Worm (Caenorhabditis elegans) whole organism, mixed stage, embryonic: ENCODE data around the gene pitr-1.

Source experiments
- M03D4.4 ChIP-seq: sonication (generic microtip); optimal IDR thresholded peaks from 2 replicates; lab custom pipeline; 2017; ENCODE audit warnings: mild to moderate bottlenecking, missing genetic modification characterization, missing compliant biosample characterization
- bed-3 ChIP-seq: fragments of 200-800 bp; sonication (Bioruptor generic); optimal IDR thresholded peaks from 3 replicates; lab custom pipeline; 2018; ENCODE audit warnings: mild to moderate bottlenecking, missing genetic modification characterization, moderate library complexity, missing compliant biosample characterization
- blmp-1 ChIP-seq: fragments of 150-350 bp; optimal IDR thresholded peaks from 2 replicates; lab custom pipeline; 2014; ENCODE audit warnings: missing biosample characterization, missing genetic modification characterization
- ceh-43 ChIP-seq: fragments of 200-800 bp; sonication (Bioruptor generic); optimal IDR thresholded peaks from 2 replicates; lab custom pipeline; 2018; ENCODE audit warnings: mild to moderate bottlenecking, missing genetic modification characterization, moderate library complexity, missing compliant biosample characterization
- ceh-83 ChIP-seq: fragments of 200-800 bp; sonication (Bioruptor generic); optimal IDR thresholded peaks from 2 replicates; lab custom pipeline; 2018; ENCODE audit warnings: mild to moderate bottlenecking, missing genetic modification characterization, missing compliant biosample characterization
- ces-1 ChIP-seq: fragments of 150-350 bp; optimal IDR thresholded peaks from 2 replicates; lab custom pipeline; 2014; ENCODE audit warnings: missing biosample characterization, missing genetic modification reagents, missing genetic modification characterization
- cnd-1 ChIP-seq: fragments of 200-800 bp; sonication (Bioruptor generic); optimal IDR thresholded peaks from 2 replicates; lab custom pipeline; 2018; ENCODE audit warnings: mild to moderate bottlenecking, missing genetic modification characterization, missing compliant biosample characterization
- drap-1 ChIP-seq: fragments of 200-800 bp; sonication (Bioruptor generic); optimal IDR thresholded peaks from 3 replicates; lab custom pipeline; 2018; ENCODE audit warnings: mild to moderate bottlenecking, missing genetic modification characterization, missing compliant biosample characterization
- elt-1 ChIP-seq: sonication (generic microtip); optimal IDR thresholded peaks from 2 replicates; lab custom pipeline; 2017; ENCODE audit warnings: missing genetic modification characterization, mild to moderate bottlenecking, missing compliant biosample characterization, antibody characterized with exemption, moderate library complexity, borderline replicate concordance; ENCODE audit not compliant: insufficient read depth
- elt-3 ChIP-seq: fragments of 150-350 bp; optimal IDR thresholded peaks from 2 replicates; lab custom pipeline; 2014; ENCODE audit warnings: missing biosample characterization, missing genetic modification characterization
- flh-1 ChIP-seq: fragments of 200-800 bp; sonication (Bioruptor generic); optimal IDR thresholded peaks from 2 replicates; lab custom pipeline; 2018; ENCODE audit warnings: mild to moderate bottlenecking, missing genetic modification characterization, moderate library complexity, missing compliant biosample characterization
- ham-2 ChIP-seq: fragments of 200-800 bp; sonication (Bioruptor generic); optimal IDR thresholded peaks from 2 replicates; lab custom pipeline; 2018; ENCODE audit warnings: mild to moderate bottlenecking, missing genetic modification characterization, missing compliant biosample characterization
- hlh-1 ChIP-seq: fragments of 150-350 bp; optimal IDR thresholded peaks from 2 replicates; lab custom pipeline; 2014; ENCODE audit warnings: missing biosample characterization, missing genetic modification reagents, missing genetic modification characterization
- lin-13 ChIP-seq: fragments of 150-350 bp; optimal IDR thresholded peaks from 2 replicates; lab custom pipeline; 2014; ENCODE audit warnings: missing biosample characterization, missing genetic modification characterization
- lin-32 ChIP-seq: fragments of 200-800 bp; sonication (Bioruptor generic); optimal IDR thresholded peaks from 2 replicates; lab custom pipeline; 2018; ENCODE audit warnings: mild to moderate bottlenecking, missing genetic modification characterization, missing compliant biosample characterization
- lsy-2 ChIP-seq: fragments of 150-350 bp; optimal IDR thresholded peaks from 2 replicates; lab custom pipeline; 2014; ENCODE audit warnings: missing biosample characterization, missing genetic modification characterization
- mep-1 ChIP-seq: fragments of 150-350 bp; optimal IDR thresholded peaks from 2 replicates; lab custom pipeline; 2017; ENCODE audit warnings: missing biosample characterization, missing genetic modification reagents, missing genetic modification characterization, inconsistent platforms
- mls-2 ChIP-seq: sonication (generic microtip); optimal IDR thresholded peaks from 2 replicates; lab custom pipeline; 2016; ENCODE audit warnings: mild to moderate bottlenecking, missing genetic modification characterization, moderate library complexity, missing compliant biosample characterization
- nhr-12 ChIP-seq: fragments of 150-350 bp; optimal IDR thresholded peaks from 2 replicates; lab custom pipeline; 2014; ENCODE audit warnings: missing biosample characterization, missing genetic modification characterization
- nhr-2 ChIP-seq: fragments of 150-350 bp; optimal IDR thresholded peaks from 2 replicates; lab custom pipeline; 2014; ENCODE audit warnings: missing biosample characterization, missing genetic modification characterization
- nhr-237 ChIP-seq: fragments of 150-350 bp; optimal IDR thresholded peaks from 2 replicates; lab custom pipeline; 2014; ENCODE audit warnings: missing biosample characterization, missing genetic modification characterization
- nhr-28 ChIP-seq: fragments of 150-350 bp; optimal IDR thresholded peaks from 2 replicates; lab custom pipeline; 2014; ENCODE audit warnings: missing biosample characterization, missing genetic modification characterization
- nhr-76 ChIP-seq: sonication (generic microtip); optimal IDR thresholded peaks from 2 replicates; lab custom pipeline; 2017; ENCODE audit warnings: missing biosample characterization, missing genetic modification characterization
- pha-4 ChIP-seq: fragments of 150-350 bp; optimal IDR thresholded peaks from 2 replicates; lab custom pipeline; 2018; ENCODE audit warnings: missing biosample characterization, missing genetic modification reagents, missing genetic modification characterization
- sem-2 ChIP-seq: fragments of 200-800 bp; sonication (Bioruptor generic); optimal IDR thresholded peaks from 2 replicates; lab custom pipeline; 2018; ENCODE audit warnings: mild to moderate bottlenecking, missing genetic modification characterization, missing compliant biosample characterization
- snpc-4 ChIP-seq: fragments of 150-350 bp; optimal IDR thresholded peaks from 2 replicates; lab custom pipeline; 2014; ENCODE audit warnings: missing biosample characterization, missing genetic modification characterization
- sptf-1 ChIP-seq: sonication (generic microtip); optimal IDR thresholded peaks from 2 replicates; lab custom pipeline; 2017; ENCODE audit warnings: mild to moderate bottlenecking, missing genetic modification characterization, moderate library complexity, missing compliant biosample characterization
- unc-120 ChIP-seq: sonication (generic microtip); optimal IDR thresholded peaks from 2 replicates; lab custom pipeline; 2017; ENCODE audit warnings: missing genetic modification characterization, missing compliant biosample characterization; ENCODE audit not compliant: poor library complexity, severe bottlenecking
- unc-39 ChIP-seq: fragments of 150-350 bp; optimal IDR thresholded peaks from 2 replicates; lab custom pipeline; 2014; ENCODE audit warnings: missing biosample characterization, missing genetic modification characterization
- zip-8 ChIP-seq: fragments of 150-350 bp; optimal IDR thresholded peaks from 2 replicates; lab custom pipeline; 2014; ENCODE audit warnings: missing biosample characterization, missing genetic modification characterization
- ztf-11 ChIP-seq: fragments of 150-350 bp; optimal IDR thresholded peaks from 2 replicates; lab custom pipeline; 2014; ENCODE audit warnings: missing biosample characterization, missing genetic modification characterization

pitr-1 gene

ce11 chrIV:7407301-7407700 is 13.4 kb downstream of the pitr-1 start:
- TF ChIP-seq ceh-83 (GFP tag; lab: Kevin White, UChicago) = no peak
- no peak for TF ChIP-seq ceh-43 (GFP tag; lab: Kevin White, UChicago)
- no peak for TF ChIP-seq bed-3 (GFP tag; lab: Kevin White, UChicago)
- TF ChIP-seq ces-1 (GFP tag; lab: Kevin White, UChicago) = peak; percentile 24
- TF ChIP-seq drap-1 = no peak
- TF ChIP-seq mep-1 (tag; lab: Kevin White, UChicago) = no peak

ce11 chrIV:7413573-7413972 is 19.7 kb downstream of the pitr-1 start:
- no peak for TF ChIP-seq mep-1 (tag; lab: Kevin White, UChicago)
- no peak for TF ChIP-seq cnd-1 (tag; lab: Kevin White, UChicago)
- no peak for TF ChIP-seq hlh-1 (tag; lab: Kevin White, UChicago)
- TF ChIP-seq elt-3 (tag; lab: Kevin White, UChicago) = no peak
- no peak for TF ChIP-seq drap-1
- no peak for TF ChIP-seq flh-1
- no peak for TF ChIP-seq M03D4.4 (tag; lab: Kevin White, UChicago)
- no peak for TF ChIP-seq ham-2 (GFP tag; lab: Kevin White, UChicago)
- TF ChIP-seq ztf-11 (tag; lab: Kevin White, UChicago) = no peak
- TF ChIP-seq lin-13 = no peak
- TF ChIP-seq ces-1 (GFP tag; lab: Kevin White, UChicago) = no peak
- TF ChIP-seq snpc-4 (tag; lab: Kevin White, UChicago) = no peak
- TF ChIP-seq nhr-76 (tag; lab: Kevin White, UChicago) = no peak
- no peak for TF ChIP-seq bed-3 (GFP tag; lab: Kevin White, UChicago)
- no peak for TF ChIP-seq lsy-2
- TF ChIP-seq mls-2 = no peak
- no peak for TF ChIP-seq ceh-43 (GFP tag; lab: Kevin White, UChicago)
- no peak for TF ChIP-seq blmp-1 (tag; lab: Kevin White, UChicago)
- TF ChIP-seq sem-2 (GFP tag; lab: Kevin White, UChicago) = no peak

- TF ChIP-seq lsy-2 (no peak), ces-1 (GFP tag; lab: Kevin White, UChicago) (peak; percentile 77), flh-1 (no peak), ceh-83 (GFP tag; lab: Kevin White, UChicago) (no peak), nhr-76 (tag; lab: Kevin White, UChicago) (no peak), ham-2 (GFP tag; lab: Kevin White, UChicago) (no peak), lin-13 (no peak)
- TF ChIP-seq, all 35 proteins: peak for 1
Observed at ce11 chrIV:7414163-7414562, 20.3 kb downstream of the pitr-1 start.

ce11 chrIV:7418818-7419217 is 24.9 kb downstream of the pitr-1 start, which contains the start of gene B0496.6:
TSS of gene B0496.6 (plus strand) at chrIV:7419118.
- TF ChIP-seq M03D4.4 (tag; lab: Kevin White, UChicago) (no peak), sptf-1 (tag; lab: Kevin White, UChicago) (no peak), snpc-4 (tag; lab: Kevin White, UChicago) (no peak), unc-39 (tag; lab: Kevin White, UChicago) (no peak), ceh-83 (GFP tag; lab: Kevin White, UChicago) (no peak), lsy-2 (no peak), blmp-1 (tag; lab: Kevin White, UChicago) (no peak), lin-13 (no peak), elt-1 (tag; lab: Kevin White, UChicago) (no peak), elt-3 (tag; lab: Kevin White, UChicago) (no peak), flh-1 (no peak), cnd-1 (tag; lab: Kevin White, UChicago) (no peak), mls-2 (no peak), pha-4 (tag; lab: Kevin White, UChicago) (no peak), nhr-28 (tag; lab: Kevin White, UChicago) (no peak), nhr-237 (tag; lab: Kevin White, UChicago) (no peak), zip-8 (no peak), nhr-2 (tag; lab: Kevin White, UChicago) (no peak)

ce11 chrIV:7420913-7421312 is 27.0 kb downstream of the pitr-1 start, which contains the start of gene srtx-1:
TSS of gene srtx-1 (plus strand) at chrIV:7421213.
- TF ChIP-seq blmp-1 (tag; lab: Kevin White, UChicago) (no peak), zip-8 (no peak), nhr-28 (tag; lab: Kevin White, UChicago) (no peak), lin-32 (no peak), ceh-43 (GFP tag; lab: Kevin White, UChicago) (no peak), nhr-237 (tag; lab: Kevin White, UChicago) (no peak), ham-2 (GFP tag; lab: Kevin White, UChicago) (no peak), flh-1 (no peak), hlh-1 (tag; lab: Kevin White, UChicago) (no peak), nhr-12 (tag; lab: Kevin White, UChicago) (no peak), elt-1 (tag; lab: Kevin White, UChicago) (no peak), unc-120 (tag; lab: Kevin White, UChicago) (no peak), sptf-1 (tag; lab: Kevin White, UChicago) (no peak), ces-1 (GFP tag; lab: Kevin White, UChicago) (no peak), nhr-2 (tag; lab: Kevin White, UChicago) (no peak), lin-13 (no peak), lsy-2 (no peak)
